Fruit fly (Drosophila melanogaster) whole organism, adult: ENCODE measurements around the gene CG10646.
A peak's percentile ranks its signal among the peaks of the same experiment; 100 is the strongest.

ENCODE experiments used
- CG12768 ChIP-seq: fragments of 200-800 bp; sonication (Bioruptor generic); optimal IDR thresholded peaks from 2 replicates; lab custom pipeline; 2017; ENCODE audit warnings: missing biosample characterization, missing genetic modification characterization, mild to moderate bottlenecking, moderate library complexity, missing genetic modification reagents
- CG1620 ChIP-seq: fragments of 200-800 bp; sonication (Bioruptor generic); optimal IDR thresholded peaks from 2 replicates; lab custom pipeline; 2016; ENCODE audit warnings: missing biosample characterization, missing genetic modification characterization
- CG5204 ChIP-seq: fragments of 200-800 bp; sonication (Bioruptor generic); optimal IDR thresholded peaks from 2 replicates; lab custom pipeline; 2016; ENCODE audit warnings: missing biosample characterization, missing genetic modification characterization
- CG7101 ChIP-seq: fragments of 200-800 bp; sonication (Bioruptor generic); optimal IDR thresholded peaks from 2 replicates; lab custom pipeline; 2018; ENCODE audit warnings: missing biosample characterization, mild to moderate bottlenecking, missing genetic modification characterization, moderate library complexity
- Clk ChIP-seq: fragments of 200-800 bp; sonication (Bioruptor generic); optimal IDR thresholded peaks from 2 replicates; lab custom pipeline; 2017; ENCODE audit warnings: missing biosample characterization, missing genetic modification characterization
- Crg-1 ChIP-seq: fragments of 200-800 bp; sonication (Bioruptor generic); optimal IDR thresholded peaks from 2 replicates; lab custom pipeline; 2016; ENCODE audit warnings: missing biosample characterization, missing genetic modification characterization
- Hr96 ChIP-seq: fragments of 200-800 bp; sonication (Bioruptor generic); optimal IDR thresholded peaks from 2 replicates; lab custom pipeline; 2016; ENCODE audit warnings: missing biosample characterization, missing genetic modification characterization
- Mnt ChIP-seq: fragments of 200-800 bp; sonication (Bioruptor generic); optimal IDR thresholded peaks from 2 replicates; lab custom pipeline; 2016; ENCODE audit warnings: missing biosample characterization, mild to moderate bottlenecking, missing genetic modification characterization
- cic ChIP-seq: fragments of 200-800 bp; sonication (Bioruptor generic); optimal IDR thresholded peaks from 2 replicates; lab custom pipeline; 2017; ENCODE audit warnings: missing biosample characterization, mild to moderate bottlenecking, missing genetic modification characterization, moderate library complexity
- cnc ChIP-seq, 2 experiments: fragments of >200 bp; optimal IDR thresholded peaks; 2 replicates each; lab custom pipeline; 2017
- kay ChIP-seq: fragments of 200-800 bp; sonication (Bioruptor generic); peaks from one replicate; lab custom pipeline; 2016; ENCODE audit warnings: missing biosample characterization, missing genetic modification characterization, borderline replicate concordance
- ovo ChIP-seq: fragments of 200-800 bp; sonication (Bioruptor generic); optimal IDR thresholded peaks from 2 replicates; lab custom pipeline; 2016; ENCODE audit warnings: missing biosample characterization, missing genetic modification characterization
- tj ChIP-seq: fragments of 200-800 bp; sonication (Bioruptor generic); optimal IDR thresholded peaks from 3 replicates; lab custom pipeline; 2017; ENCODE audit warnings: missing biosample characterization, mild to moderate bottlenecking, missing genetic modification characterization, moderate library complexity
- toe ChIP-seq: fragments of 200-800 bp; sonication (Bioruptor generic); optimal IDR thresholded peaks from 2 replicates; lab custom pipeline; 2016; ENCODE audit warnings: missing biosample characterization, missing genetic modification characterization

- TF ChIP-seq tj (GFP tag; lab: Kevin White, UChicago) (no peak), cnc (optimal IDR thresholded peaks at IDR 0.05; lab: Kevin White, UChicago) (no peak), CG12768 (GFP tag; lab: Kevin White, UChicago) (no peak), CG7101 (tag; lab: Kevin White, UChicago) (no peak), toe (GFP tag; lab: Kevin White, UChicago) (no peak), CG1620 (GFP tag; lab: Kevin White, UChicago) (no peak), CG5204 (GFP tag; lab: Kevin White, UChicago) (no peak), kay (GFP tag; lab: Kevin White, UChicago) (no peak), Hr96 (GFP tag; lab: Kevin White, UChicago) (no peak), Crg-1 (GFP tag; lab: Kevin White, UChicago) (no peak), Mnt (peak; percentile 73), cic (GFP tag; lab: Kevin White, UChicago) (peak; percentile 83), Clk (GFP tag; lab: Kevin White, UChicago) (no peak), ovo (no peak)
These were observed 15.6 kb upstream of the CG10646 start for dm6 chr3L:12519315-12519714.
